Worm (Caenorhabditis elegans): ENCODE data around the gene sra-12.

DNA sequence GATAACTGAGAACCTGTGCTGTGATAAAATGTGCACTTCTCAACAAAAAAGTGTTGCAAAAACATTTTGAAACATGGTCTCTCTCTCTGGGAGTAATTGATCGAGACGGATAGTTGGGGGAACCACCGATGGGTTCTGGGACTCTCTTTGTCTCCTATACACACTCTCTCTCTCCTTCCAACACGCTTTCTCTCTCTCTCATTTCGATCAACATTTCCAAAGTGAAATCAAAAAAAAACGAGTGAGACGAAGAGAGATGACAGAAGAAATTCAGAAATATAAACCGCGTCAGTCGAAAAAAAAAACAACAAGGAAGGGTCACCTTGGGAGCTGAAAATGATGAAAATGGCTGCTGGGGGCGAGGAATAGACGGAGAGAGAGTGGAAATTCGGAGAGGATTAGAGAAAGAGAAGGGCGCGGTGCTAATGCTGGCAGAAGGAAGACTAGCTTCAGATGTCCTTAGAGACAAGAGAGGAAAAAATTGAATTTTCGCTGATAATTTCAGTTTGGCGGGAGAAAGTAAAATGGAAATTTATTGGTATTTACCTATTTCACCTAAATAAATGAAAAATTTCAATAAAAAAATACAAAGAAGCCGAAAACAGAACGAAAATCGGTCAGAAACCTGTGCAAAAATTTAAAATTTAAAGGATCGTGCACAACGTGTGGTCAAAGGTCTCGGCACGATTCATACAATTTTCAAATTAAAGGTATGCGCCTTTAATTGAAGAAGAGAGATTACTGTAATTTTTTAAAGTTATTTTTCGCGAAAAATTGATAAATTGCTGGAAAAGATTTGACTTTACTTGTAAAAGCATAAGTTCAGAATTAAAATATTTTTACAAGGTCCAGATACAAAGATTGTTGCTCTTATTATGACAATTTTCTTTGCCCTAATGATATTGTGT, 41.3 kb downstream of the sra-12 start:
- TF ChIP-seq mdl-1 (tag; optimal IDR thresholded peaks at IDR 0.05) (no peak), aly-2 (tag; optimal IDR thresholded peaks at IDR 0.05) (no peak), unc-62 (GFP tag; optimal IDR thresholded peaks at IDR 0.05) (no peak), ceh-82 (tag; optimal IDR thresholded peaks at IDR 0.05) (no peak), R02D3.7 (tag; optimal IDR thresholded peaks at IDR 0.05) (no peak), ama-1 (optimal IDR thresholded peaks at IDR 0.05) (no peak), nhr-10 (tag; optimal IDR thresholded peaks at IDR 0.05) (no peak), ZK546.5 (tag; optimal IDR thresholded peaks at IDR 0.05) (no peak), snpc-4 (tag; optimal IDR thresholded peaks at IDR 0.05) (no peak), nhr-237 (tag; optimal IDR thresholded peaks at IDR 0.05) (no peak)

Measured in whole organism, L2 larva.